Worm (Caenorhabditis elegans): ENCODE measurements around the gene kin-33.
A peak's percentile ranks its signal among the peaks of the same experiment; 100 is the strongest.

Gene kin-33

ce11 chrV:251652-252051 is 17.2 kb upstream of the kin-33 start, which contains the start of gene oac-39:
oac-39 (minus strand) TSS chrV:251752.
- no peak for TF ChIP-seq jun-1 (tag; optimal IDR thresholded peaks at IDR 0.05)
- no peak for TF ChIP-seq zag-1 (tag; optimal IDR thresholded peaks at IDR 0.05)
- TF ChIP-seq elt-2 (tag; optimal IDR thresholded peaks at IDR 0.05): no peak
- TF ChIP-seq nhr-43 (tag; optimal IDR thresholded peaks at IDR 0.05; ENCODE audit: poor library complexity, severe bottlenecking): no peak
- TF ChIP-seq ztf-11 (tag; optimal IDR thresholded peaks at IDR 0.05): no peak
- no peak for TF ChIP-seq egl-5 (tag; optimal IDR thresholded peaks at IDR 0.05)
- no peak for TF ChIP-seq nhr-28 (tag; optimal IDR thresholded peaks at IDR 0.05)
- no peak for TF ChIP-seq elt-1 (tag; optimal IDR thresholded peaks at IDR 0.05)
- no peak for TF ChIP-seq nhr-23 (tag; optimal IDR thresholded peaks at IDR 0.05)
- no peak for TF ChIP-seq eor-1 (tag; optimal IDR thresholded peaks at IDR 0.05)
- TF ChIP-seq ceh-9 (tag; optimal IDR thresholded peaks at IDR 0.05): no peak
- TF ChIP-seq ceh-28 (tag; optimal IDR thresholded peaks at IDR 0.05): no peak
- TF ChIP-seq sea-2 (GFP tag; optimal IDR thresholded peaks at IDR 0.05): no peak
- no peak for TF ChIP-seq nhr-237 (tag; optimal IDR thresholded peaks at IDR 0.05)
- no peak for TF ChIP-seq nhr-67 (tag; optimal IDR thresholded peaks at IDR 0.05)

DNA sequence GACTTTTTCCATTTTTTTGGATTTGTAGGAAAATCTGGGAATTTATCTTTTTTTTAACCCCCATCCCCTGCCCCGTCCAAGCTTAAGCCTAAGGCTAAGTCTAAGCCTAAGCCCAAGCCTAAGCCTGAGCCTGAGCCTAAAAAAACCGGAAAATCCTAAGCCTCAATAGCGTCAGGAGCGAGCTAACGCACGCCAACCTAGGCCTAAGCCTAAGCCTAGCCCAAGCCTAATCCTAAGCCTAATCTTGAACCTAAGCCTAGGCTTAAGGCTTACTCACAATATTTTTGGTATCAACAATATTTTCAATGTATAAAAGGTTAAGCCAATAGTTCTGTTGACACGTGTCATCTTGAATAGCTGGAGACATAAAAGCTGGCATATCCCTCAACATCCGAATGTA is 14.2 kb upstream of the kin-33 start:
- TF ChIP-seq sea-2 (GFP tag; optimal IDR thresholded peaks at IDR 0.05) (no peak), R02D3.7 (tag; optimal IDR thresholded peaks at IDR 0.05) (no peak), fkh-10 (GFP tag; optimal IDR thresholded peaks at IDR 0.05) (no peak), ceh-28 (tag; optimal IDR thresholded peaks at IDR 0.05) (no peak), unc-39 (tag; optimal IDR thresholded peaks at IDR 0.05) (no peak), elt-1 (tag; optimal IDR thresholded peaks at IDR 0.05) (no peak), snpc-4 (tag; optimal IDR thresholded peaks at IDR 0.05) (no peak), unc-62 (GFP tag; optimal IDR thresholded peaks at IDR 0.05) (no peak)

DNA sequence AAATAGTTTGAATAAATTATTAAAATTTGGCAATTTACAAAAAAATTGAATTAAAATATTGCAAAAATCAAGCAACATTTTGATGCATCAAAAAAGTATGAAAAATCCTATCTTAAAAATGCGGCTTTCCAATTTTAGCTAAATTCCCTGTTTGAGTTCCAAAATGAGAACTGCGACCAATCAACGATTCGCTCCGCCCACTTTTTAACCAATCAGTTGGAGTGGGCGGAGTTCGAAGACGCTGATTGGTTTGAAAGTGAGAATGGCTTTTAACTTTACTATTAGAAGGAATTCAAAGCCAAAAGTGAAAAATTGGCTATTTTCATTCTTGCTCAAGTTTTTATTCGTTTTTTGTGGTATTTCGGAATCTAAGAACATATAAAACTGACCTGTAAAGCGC is 13.1 kb upstream of the kin-33 start:
- no peak for TF ChIP-seq elt-1 (tag; optimal IDR thresholded peaks at IDR 0.05)
- TF ChIP-seq nfya-1 (tag; optimal IDR thresholded peaks at IDR 0.05; ENCODE audit: insufficient read depth): peak; percentile 81

DNA sequence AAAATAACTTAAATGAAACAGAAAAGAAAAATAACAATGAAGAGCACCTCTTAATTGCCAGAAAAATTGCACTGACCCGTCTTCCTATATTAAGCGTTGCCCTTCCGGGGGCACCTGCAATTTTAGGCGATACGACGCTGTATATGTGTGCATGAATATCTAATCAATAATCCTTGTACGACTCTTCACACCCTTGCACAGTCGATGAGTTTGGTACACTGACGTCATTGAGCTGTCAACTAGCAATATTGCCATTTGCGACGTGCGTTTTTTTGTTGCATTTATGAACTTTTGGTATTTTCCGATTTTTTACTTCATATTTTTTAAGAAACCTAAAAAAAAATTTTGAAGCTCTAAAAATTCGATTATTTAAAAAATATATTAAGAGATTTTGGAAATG is 11.6 kb upstream of the kin-33 start, which contains the start of gene kin-34:
Gene kin-34, minus strand, starts transcription at position 101 of the 400 bp plus-strand sequence.
- no peak for TF ChIP-seq nhr-67 (tag; optimal IDR thresholded peaks at IDR 0.05)
- no peak for TF ChIP-seq ZK546.5 (tag; optimal IDR thresholded peaks at IDR 0.05)
- TF ChIP-seq skn-1 (tag; optimal IDR thresholded peaks at IDR 0.05): no peak
- TF ChIP-seq eor-1 (tag; optimal IDR thresholded peaks at IDR 0.05): no peak
- TF ChIP-seq fos-1 (tag; optimal IDR thresholded peaks at IDR 0.05): no peak
- TF ChIP-seq elt-2 (tag; optimal IDR thresholded peaks at IDR 0.05): no peak
- no peak for TF ChIP-seq unc-39 (tag; optimal IDR thresholded peaks at IDR 0.05)
- no peak for TF ChIP-seq nhr-23 (tag; optimal IDR thresholded peaks at IDR 0.05)
- no peak for TF ChIP-seq pqm-1 (tag; optimal IDR thresholded peaks at IDR 0.05)
- TF ChIP-seq ceh-28 (tag; optimal IDR thresholded peaks at IDR 0.05): no peak
- no peak for TF ChIP-seq egl-27 (tag; optimal IDR thresholded peaks at IDR 0.05)
- TF ChIP-seq lin-39 (tag; optimal IDR thresholded peaks at IDR 0.05): no peak
- TF ChIP-seq unc-62 (GFP tag; optimal IDR thresholded peaks at IDR 0.05): no peak
- no peak for TF ChIP-seq hmg-11 (tag; optimal IDR thresholded peaks at IDR 0.05)
- no peak for TF ChIP-seq ztf-4 (tag; optimal IDR thresholded peaks at IDR 0.05)
- no peak for TF ChIP-seq aly-2 (tag; optimal IDR thresholded peaks at IDR 0.05)

- no peak for TF ChIP-seq jun-1 (tag; optimal IDR thresholded peaks at IDR 0.05)
These were observed 8.0 kb upstream of the kin-33 start, which contains the start of gene R02C2.7 for ce11 chrV:242518-242917. R02C2.7 (minus strand) TSS chrV:242618.

ce11 chrV:240287-240686 is 5.8 kb upstream of the kin-33 start, which contains the start of gene txt-2:
txt-2 (minus strand) TSS chrV:240500.
- TF ChIP-seq tbx-2 (tag; optimal IDR thresholded peaks at IDR 0.05) (no peak), ztf-11 (tag; optimal IDR thresholded peaks at IDR 0.05) (no peak)

ce11 chrV:238094-238493 is 3.6 kb upstream of the kin-33 start, which contains the start of gene R02C2.1:
R02C2.1 (minus strand) TSS chrV:238194.
- no peak for TF ChIP-seq ceh-28 (tag; optimal IDR thresholded peaks at IDR 0.05)
- TF ChIP-seq fkh-10 (GFP tag; optimal IDR thresholded peaks at IDR 0.05): no peak
- no peak for TF ChIP-seq pha-4 (tag; optimal IDR thresholded peaks at IDR 0.05)
- TF ChIP-seq nhr-43 (tag; optimal IDR thresholded peaks at IDR 0.05; ENCODE audit: poor library complexity, severe bottlenecking): no peak
- no peak for TF ChIP-seq nfya-1 (tag; optimal IDR thresholded peaks at IDR 0.05; ENCODE audit: insufficient read depth)
- TF ChIP-seq fos-1 (tag; optimal IDR thresholded peaks at IDR 0.05): no peak
- no peak for TF ChIP-seq ama-1 (optimal IDR thresholded peaks at IDR 0.05)
- TF ChIP-seq elt-2 (tag; optimal IDR thresholded peaks at IDR 0.05): no peak
- TF ChIP-seq ztf-4 (tag; optimal IDR thresholded peaks at IDR 0.05): no peak
- no peak for TF ChIP-seq ceh-16 (tag; optimal IDR thresholded peaks at IDR 0.05)
- TF ChIP-seq nhr-23 (tag; optimal IDR thresholded peaks at IDR 0.05): no peak
- no peak for TF ChIP-seq mdl-1 (tag; optimal IDR thresholded peaks at IDR 0.05)
- no peak for TF ChIP-seq R02D3.7 (tag; optimal IDR thresholded peaks at IDR 0.05)
- TF ChIP-seq lin-15B (tag; optimal IDR thresholded peaks at IDR 0.05): no peak
- TF ChIP-seq daf-12 (tag; optimal IDR thresholded peaks at IDR 0.05): no peak
- no peak for TF ChIP-seq ztf-11 (tag; optimal IDR thresholded peaks at IDR 0.05)
- TF ChIP-seq ZK546.5 (tag; optimal IDR thresholded peaks at IDR 0.05): no peak
- no peak for TF ChIP-seq lin-39 (tag; optimal IDR thresholded peaks at IDR 0.05)
